Fruit fly (Drosophila melanogaster): ENCODE measurements around the gene OXA1L.

Gene OXA1L

DNA sequence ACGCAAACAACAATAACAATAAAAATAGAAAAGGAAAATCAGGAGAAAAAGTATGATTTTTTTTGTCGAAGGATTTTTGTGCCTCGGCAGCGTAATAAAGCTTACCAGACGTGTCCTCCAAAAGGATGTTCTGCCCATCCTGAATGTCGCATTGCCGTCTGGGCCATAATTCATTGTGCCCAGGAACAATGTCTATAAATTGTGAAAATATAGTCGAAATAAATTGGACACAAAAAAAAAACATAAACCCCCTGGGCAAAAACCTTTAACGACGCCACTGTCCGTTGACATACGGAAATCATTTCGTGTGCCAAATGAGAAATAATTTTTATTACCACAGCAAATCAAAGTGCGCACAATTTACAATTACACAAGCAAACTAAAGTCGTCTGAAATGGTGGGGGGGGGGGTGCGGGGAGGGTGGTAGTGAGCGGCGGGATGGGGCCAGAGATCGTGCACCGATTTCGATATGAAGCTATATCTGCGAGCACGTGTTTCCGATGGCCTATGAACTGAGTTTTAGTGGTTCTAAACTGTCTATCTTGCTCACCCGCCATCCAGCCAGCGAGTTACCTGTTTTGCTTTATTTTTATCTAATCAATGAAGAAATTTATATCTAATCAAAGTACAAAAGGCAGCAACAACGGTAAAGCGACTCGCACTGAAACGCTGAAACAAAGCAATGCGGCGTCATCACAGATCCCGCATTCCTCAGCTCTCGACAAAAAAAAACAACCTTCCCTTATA is 19.5 kb downstream of the OXA1L start (continued):
- TF ChIP-seq HLH3B (GFP tag; IDR thresholded peaks at IDR 0.05) = no peak
- TF ChIP-seq Xbp1 (GFP tag; optimal IDR thresholded peaks at IDR 0.05) = peak; percentile 10
- TF ChIP-seq onecut (GFP tag; IDR thresholded peaks at IDR 0.05) = no peak
- no peak for TF ChIP-seq CG12071 (GFP tag; optimal IDR thresholded peaks at IDR 0.05)
- no peak for TF ChIP-seq lola (GFP tag; optimal IDR thresholded peaks at IDR 0.05)
- no peak for TF ChIP-seq trem (tag; optimal IDR thresholded peaks at IDR 0.05)
- no peak for TF ChIP-seq lov (optimal IDR thresholded peaks at IDR 0.05)
- TF ChIP-seq lov (GFP tag; IDR thresholded peaks at IDR 0.05) = no peak
- TF ChIP-seq CG6689 (GFP tag; IDR thresholded peaks at IDR 0.05) = no peak
- TF ChIP-seq CG5953 (GFP tag; IDR thresholded peaks at IDR 0.05) = no peak
- TF ChIP-seq slp2 (GFP tag; optimal IDR thresholded peaks at IDR 0.05) = no peak
- TF ChIP-seq Dfd (GFP tag; optimal IDR thresholded peaks at IDR 0.05) = no peak
- no peak for TF ChIP-seq run (tag; optimal IDR thresholded peaks at IDR 0.05)
- no peak for TF ChIP-seq ham (GFP tag; IDR thresholded peaks at IDR 0.05)

dm6 chr3L:10863925-10864324 is 22.3 kb downstream of the OXA1L start:
- TF ChIP-seq Atf-2 (GFP tag; optimal IDR thresholded peaks at IDR 0.05) = no peak
- no peak for TF ChIP-seq eyg (GFP tag; optimal IDR thresholded peaks at IDR 0.05)
- TF ChIP-seq sug (tag; optimal IDR thresholded peaks at IDR 0.05) = peak; percentile 82
- peak; percentile 58 for TF ChIP-seq Med (GFP tag)
- no peak for TF ChIP-seq CG10979 (tag; optimal IDR thresholded peaks at IDR 0.05)
- TF ChIP-seq GATAe (GFP tag; conservative IDR thresholded peaks at IDR 0.05) = peak; percentile 72
- 0 out of 3 replicates have a peak, but pooled peaks have one; percentile 17 for TF ChIP-seq row (GFP tag; IDR thresholded peaks at IDR 0.05)
- TF ChIP-seq Ada2b (GFP tag; IDR thresholded peaks at IDR 0.05) = no peak
- TF ChIP-seq vfl (GFP tag; optimal IDR thresholded peaks at IDR 0.05) = no peak
- no peak for TF ChIP-seq CG4820 (GFP tag; optimal IDR thresholded peaks at IDR 0.05)
- no peak for TF ChIP-seq caup (GFP tag; optimal IDR thresholded peaks at IDR 0.05; ENCODE audit: severe bottlenecking)
- TF ChIP-seq crol (GFP tag; IDR thresholded peaks at IDR 0.05) = peak; percentile 66
- TF ChIP-seq CG14965 (GFP tag; optimal IDR thresholded peaks at IDR 0.05; ENCODE audit: borderline replicate concordance) = no peak
- TF ChIP-seq CG5180 (GFP tag; optimal IDR thresholded peaks at IDR 0.05) = no peak
- 0 out of 3 replicates have a peak, but pooled peaks have one; percentile 26 for TF ChIP-seq otp (GFP tag; IDR thresholded peaks at IDR 0.05)
- TF ChIP-seq ato (GFP tag; IDR thresholded peaks at IDR 0.05; ENCODE audit: partially characterized antibody) = no peak
- no peak for TF ChIP-seq B-H2 (GFP tag; optimal IDR thresholded peaks at IDR 0.05)
- no peak for TF ChIP-seq Sry-δ (GFP tag; optimal IDR thresholded peaks at IDR 0.05)
- no peak for TF ChIP-seq CTCF (GFP tag; optimal IDR thresholded peaks at IDR 0.05)
- TF ChIP-seq CG4707 (GFP tag; optimal IDR thresholded peaks at IDR 0.05) = no peak
- TF ChIP-seq Gug (GFP tag; IDR thresholded peaks at IDR 0.05) = no peak
- no peak for TF ChIP-seq CG2202 (tag; optimal IDR thresholded peaks at IDR 0.05)
- TF ChIP-seq Deaf1 (tag; optimal IDR thresholded peaks at IDR 0.05) = no peak
- no peak for TF ChIP-seq ci (GFP tag; IDR thresholded peaks at IDR 0.05)
- no peak for TF ChIP-seq kay (GFP tag; optimal IDR thresholded peaks at IDR 0.05)
- no peak for TF ChIP-seq cas (GFP tag; IDR thresholded peaks at IDR 0.05)
- TF ChIP-seq CG12769 (tag; optimal IDR thresholded peaks at IDR 0.05) = no peak
- no peak for TF ChIP-seq zf30C (GFP tag; optimal IDR thresholded peaks at IDR 0.05)
- no peak for TF ChIP-seq CG8281 (tag; optimal IDR thresholded peaks at IDR 0.05)
- TF ChIP-seq HLH54F (GFP tag; optimal IDR thresholded peaks at IDR 0.05) = no peak
- no peak for TF ChIP-seq CG3847 (GFP tag; IDR thresholded peaks at IDR 0.05)
- no peak for TF ChIP-seq CG18011 (GFP tag; optimal IDR thresholded peaks at IDR 0.05)
- TF ChIP-seq Xbp1 (GFP tag; optimal IDR thresholded peaks at IDR 0.05) = no peak
- TF ChIP-seq CG10209 (GFP tag; optimal IDR thresholded peaks at IDR 0.05) = no peak
- TF ChIP-seq CG14441 (GFP tag; IDR thresholded peaks at IDR 0.05) = no peak
- no peak for TF ChIP-seq TFAM (GFP tag; optimal IDR thresholded peaks at IDR 0.05)
- no peak for TF ChIP-seq Asciz (GFP tag; optimal IDR thresholded peaks at IDR 0.05)
- no peak for TF ChIP-seq CG11398 (GFP tag; optimal IDR thresholded peaks at IDR 0.05)
